Worm (Caenorhabditis elegans) whole organism, young adult: ENCODE results near the gene R05H5.7.

Experiments used
- B0035.1 ChIP-seq: sonication (generic microtip); optimal IDR thresholded peaks from 2 replicates; lab custom pipeline; 2016; ENCODE audit warnings: missing genetic modification characterization, mild to moderate bottlenecking, missing compliant biosample characterization, missing genotype, missing genetic modification reagents
- B0261.1 ChIP-seq: sonication (generic microtip); optimal IDR thresholded peaks from 2 replicates; lab custom pipeline; 2016; ENCODE audit warnings: mild to moderate bottlenecking, missing genetic modification characterization, moderate library complexity, missing compliant biosample characterization
- B0336.3 ChIP-seq: fragments of 200-800 bp; sonication (Bioruptor generic); IDR thresholded peaks from 2 replicates; pipeline ENCODE4 v1.3.6; 2022; ENCODE audit warnings: missing genetic modification characterization, missing compliant biosample characterization
- C06A6.2 ChIP-seq: fragments of 200-800 bp; sonication (Bioruptor generic); conservative IDR thresholded peaks from 2 replicates; pipeline ENCODE4 v1.3.6; 2022; ENCODE audit warnings: missing genetic modification characterization, missing compliant biosample characterization
- C17E4.6 ChIP-seq: fragments of 200-800 bp; sonication (Bioruptor generic); IDR thresholded peaks from 2 replicates; pipeline ENCODE4 v1.3.6; 2022; ENCODE audit warnings: missing genetic modification reagents, missing genetic modification characterization, missing compliant biosample characterization
- F33H1.4 ChIP-seq: fragments of 200-800 bp; sonication (Bioruptor generic); IDR thresholded peaks from 2 replicates; pipeline ENCODE4 v1.3.6; 2022; ENCODE audit warnings: missing genetic modification reagents, missing genetic modification characterization, missing compliant biosample characterization
- F57A8.1 ChIP-seq: fragments of 200-800 bp; sonication (Bioruptor generic); optimal IDR thresholded peaks from 2 replicates; lab custom pipeline; 2018; ENCODE audit warnings: mild to moderate bottlenecking, missing genetic modification characterization, moderate library complexity, missing compliant biosample characterization
- F57C9.4 ChIP-seq: sonication (generic microtip); optimal IDR thresholded peaks from 2 replicates; lab custom pipeline; 2017; ENCODE audit warnings: mild to moderate bottlenecking, missing genetic modification characterization, missing compliant biosample characterization
- K11D2.4 ChIP-seq: fragments of 200-800 bp; sonication (Bioruptor generic); IDR thresholded peaks from 2 replicates; pipeline ENCODE4 v1.3.6; 2022; ENCODE audit warnings: missing genetic modification reagents, missing genetic modification characterization, missing compliant biosample characterization
- K12H6.12 ChIP-seq: fragments of 200-800 bp; sonication (Bioruptor generic); optimal IDR thresholded peaks from 2 replicates; lab custom pipeline; 2018; ENCODE audit warnings: mild to moderate bottlenecking, missing genetic modification characterization, missing compliant biosample characterization
- T26A5.8 ChIP-seq: sonication (generic microtip); optimal IDR thresholded peaks from 2 replicates; lab custom pipeline; 2016; ENCODE audit warnings: missing genetic modification characterization, missing compliant biosample characterization
- Y79H2A.3 ChIP-seq: fragments of 200-800 bp; sonication (Bioruptor generic); conservative IDR thresholded peaks from 2 replicates; pipeline ENCODE4 v1.3.6; 2022; ENCODE audit warnings: missing genetic modification reagents, missing genetic modification characterization, missing compliant biosample characterization
- Y95B8A.8 ChIP-seq: fragments of 200-800 bp; sonication (Bioruptor generic); IDR thresholded peaks from 2 replicates; pipeline ENCODE4 v1.3.6; 2022; ENCODE audit warnings: missing genetic modification reagents, missing genetic modification characterization, missing compliant biosample characterization
- ama-1 ChIP-seq, 3 experiments: fragments of 150-350 bp in 1 of 3; sonication (generic microtip) in 2 of 3; optimal IDR thresholded peaks; 2 replicates each; lab custom pipeline; 2014 to 2018; ENCODE audit warnings: missing biosample characterization in 2 of 3, missing genetic modification characterization in 2 of 3, missing genetic modification reagents in 2 of 3
- aptf-3 ChIP-seq: fragments of 200-800 bp; sonication (Bioruptor generic); IDR thresholded peaks from 2 replicates; pipeline ENCODE4 v1.3.6; 2022; ENCODE audit warnings: missing genetic modification characterization, missing compliant biosample characterization
- attf-6 ChIP-seq: fragments of 200-800 bp; sonication (Bioruptor generic); IDR thresholded peaks from 2 replicates; pipeline ENCODE4 v1.3.6; 2022; ENCODE audit warnings: missing genetic modification reagents, missing genetic modification characterization, missing compliant biosample characterization
- bed-2 ChIP-seq: fragments of 200-800 bp; sonication (Bioruptor generic); IDR thresholded peaks from 2 replicates; pipeline ENCODE4 v1.3.6; 2022; ENCODE audit warnings: missing genetic modification reagents, missing genetic modification characterization, missing compliant biosample characterization
- ceh-40 ChIP-seq: fragments of 200-800 bp; sonication (Bioruptor generic); IDR thresholded peaks from 2 replicates; pipeline ENCODE4 v1.3.6; 2022; ENCODE audit warnings: missing genetic modification characterization, missing compliant biosample characterization
- dpff-1 ChIP-seq: sonication (generic microtip); optimal IDR thresholded peaks from 2 replicates; lab custom pipeline; 2017; ENCODE audit warnings: mild to moderate bottlenecking, missing genetic modification characterization, missing compliant biosample characterization
- ets-4 ChIP-seq: fragments of 200-800 bp; sonication (Bioruptor generic); optimal IDR thresholded peaks from 2 replicates; lab custom pipeline; 2018; ENCODE audit warnings: mild to moderate bottlenecking, missing genetic modification characterization, missing compliant biosample characterization
- hmg-1.2 ChIP-seq: fragments of 200-800 bp; sonication (Bioruptor generic); IDR thresholded peaks from 2 replicates; pipeline ENCODE4 v1.3.6; 2022; ENCODE audit warnings: missing genetic modification reagents, missing genetic modification characterization, missing compliant biosample characterization
- hrde-1 ChIP-seq: sonication (generic microtip); optimal IDR thresholded peaks from 2 replicates; lab custom pipeline; 2016; ENCODE audit warnings: missing genetic modification characterization, mild to moderate bottlenecking, missing compliant biosample characterization, moderate library complexity, missing genotype, missing genetic modification reagents, borderline replicate concordance
- let-526 ChIP-seq: fragments of 200-800 bp; sonication (Bioruptor generic); IDR thresholded peaks from 2 replicates; pipeline ENCODE4 v1.3.6; 2022; ENCODE audit warnings: missing genetic modification reagents, missing genetic modification characterization, missing compliant biosample characterization
- lin-26 ChIP-seq: fragments of 200-800 bp; sonication (Bioruptor generic); IDR thresholded peaks from 2 replicates; pipeline ENCODE4 v1.3.6; 2022; ENCODE audit warnings: missing genetic modification reagents, missing genetic modification characterization, missing compliant biosample characterization
- lin-40 ChIP-seq: sonication (generic microtip); optimal IDR thresholded peaks from 2 replicates; lab custom pipeline; 2016; ENCODE audit warnings: missing genetic modification characterization, mild to moderate bottlenecking, missing compliant biosample characterization, missing genotype, missing genetic modification reagents
- lir-1 ChIP-seq: fragments of 200-800 bp; sonication (Bioruptor generic); conservative IDR thresholded peaks from 2 replicates; pipeline ENCODE4 v1.3.6; 2022; ENCODE audit warnings: missing genetic modification reagents, missing genetic modification characterization, missing compliant biosample characterization
- lsl-1 ChIP-seq: fragments of 200-800 bp; sonication (Bioruptor generic); optimal IDR thresholded peaks from 2 replicates; lab custom pipeline; 2018; ENCODE audit warnings: mild to moderate bottlenecking, missing genetic modification characterization, moderate library complexity, missing compliant biosample characterization
- mcd-1 ChIP-seq: fragments of 200-800 bp; sonication (Bioruptor generic); IDR thresholded peaks from 2 replicates; pipeline ENCODE4 v1.3.6; 2022; ENCODE audit warnings: missing genetic modification reagents, missing genetic modification characterization, missing compliant biosample characterization
- nfyb-1 ChIP-seq: fragments of 200-800 bp; sonication (Bioruptor generic); IDR thresholded peaks from 2 replicates; pipeline ENCODE4 v1.3.6; 2022; ENCODE audit warnings: missing genetic modification reagents, missing genetic modification characterization, missing compliant biosample characterization
- rec-8 ChIP-seq, 2 experiments: sonication (generic microtip); optimal IDR thresholded peaks; 2 replicates each; lab custom pipeline; 2016; ENCODE audit warnings: mild to moderate bottlenecking in 2 of 2, missing genetic modification characterization in 2 of 2, missing genetic modification reagents in 2 of 2, missing genotype in 2 of 2, missing biosample characterization in 1 of 2, missing compliant biosample characterization in 1 of 2, moderate library complexity in 1 of 2
- rpc-1 ChIP-seq, 2 experiments: fragments of 150-350 bp in 1 of 2; sonication (generic microtip) in 1 of 2; optimal IDR thresholded peaks; 2 replicates each; lab custom pipeline; 2014 to 2018; ENCODE audit warnings: missing biosample characterization in 1 of 2, missing genetic modification characterization in 1 of 2, missing genetic modification reagents in 1 of 2, missing genotype in 1 of 2
- snpc-1.1 ChIP-seq: sonication (generic microtip); optimal IDR thresholded peaks from 2 replicates; lab custom pipeline; 2017; ENCODE audit warnings: missing genetic modification characterization, mild to moderate bottlenecking, missing compliant biosample characterization, antibody characterized with exemption, moderate library complexity, missing genotype, missing genetic modification reagents; ENCODE audit not compliant: insufficient read depth
- snpc-1.3 ChIP-seq: sonication (generic microtip); optimal IDR thresholded peaks from 2 replicates; lab custom pipeline; 2017; ENCODE audit warnings: missing genetic modification characterization, mild to moderate bottlenecking, missing compliant biosample characterization, antibody characterized with exemption, moderate library complexity, missing genotype, missing genetic modification reagents; ENCODE audit not compliant: insufficient read depth
- tbp1 ChIP-seq: fragments of 200-800 bp; sonication (Bioruptor generic); optimal IDR thresholded peaks from 2 replicates; lab custom pipeline; 2018; ENCODE audit warnings: mild to moderate bottlenecking, missing genetic modification characterization, missing compliant biosample characterization
- tbx-9 ChIP-seq: sonication (generic microtip); optimal IDR thresholded peaks from 2 replicates; lab custom pipeline; 2016; ENCODE audit warnings: borderline replicate concordance, missing genetic modification characterization, inconsistent platforms, missing compliant biosample characterization
- unc-62 ChIP-seq: fragments of 150-350 bp; optimal IDR thresholded peaks from 2 replicates; lab custom pipeline; 2014; ENCODE audit warnings: missing biosample characterization, missing genetic modification reagents, missing genetic modification characterization
- xnd-1 ChIP-seq: sonication (generic microtip); optimal IDR thresholded peaks from 2 replicates; lab custom pipeline; 2016; ENCODE audit warnings: missing genotype, missing genetic modification reagents, missing genetic modification characterization, missing compliant biosample characterization
- zfh-2 ChIP-seq: fragments of 200-800 bp; sonication (Bioruptor generic); conservative IDR thresholded peaks from 2 replicates; pipeline ENCODE4 v1.3.6; 2022; ENCODE audit warnings: missing genetic modification reagents, missing genetic modification characterization, missing compliant biosample characterization
- zim-3 ChIP-seq: sonication (generic microtip); optimal IDR thresholded peaks from 2 replicates; lab custom pipeline; 2017; ENCODE audit warnings: mild to moderate bottlenecking, missing genetic modification characterization, moderate library complexity, missing compliant biosample characterization
- ztf-26 ChIP-seq: sonication (generic microtip); optimal IDR thresholded peaks from 2 replicates; lab custom pipeline; 2017; ENCODE audit warnings: missing genetic modification characterization, missing compliant biosample characterization
- ztf-3 ChIP-seq: fragments of 200-800 bp; sonication (Bioruptor generic); optimal IDR thresholded peaks from 2 replicates; lab custom pipeline; 2018; ENCODE audit warnings: mild to moderate bottlenecking, missing genetic modification characterization, missing compliant biosample characterization

The R05H5.7 gene

DNA sequence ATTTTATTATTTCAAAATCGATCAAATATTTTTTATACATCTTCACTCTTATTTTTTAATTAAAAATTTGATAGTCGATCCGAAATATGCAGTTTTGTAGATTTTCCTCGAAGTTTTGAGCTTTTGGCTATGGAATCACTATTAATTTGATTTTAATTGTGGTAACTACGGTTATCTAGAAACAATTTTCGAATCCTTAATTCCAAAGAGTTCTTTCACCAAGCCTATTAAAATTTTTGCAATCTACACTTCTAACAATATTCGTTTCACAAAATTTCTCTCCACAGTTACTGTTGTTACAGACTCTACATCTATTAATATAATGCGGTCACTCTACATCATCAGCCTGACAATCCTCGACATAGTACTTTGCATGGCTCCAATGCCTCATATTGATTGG, at the start of gene R05H5.7:
R05H5.7 (plus strand) TSS at position 301 of the 400 bp plus-strand sequence.
- no peak for TF ChIP-seq B0336.3
- no peak for TF ChIP-seq ceh-40 (GFP tag; lab: Robert Waterston, UW)
- TF ChIP-seq unc-62 (GFP tag; lab: Kevin White, UChicago), result no peak
- no peak for TF ChIP-seq B0035.1 (tag; lab: Kevin White, UChicago)
- TF ChIP-seq ztf-26, result no peak

DNA sequence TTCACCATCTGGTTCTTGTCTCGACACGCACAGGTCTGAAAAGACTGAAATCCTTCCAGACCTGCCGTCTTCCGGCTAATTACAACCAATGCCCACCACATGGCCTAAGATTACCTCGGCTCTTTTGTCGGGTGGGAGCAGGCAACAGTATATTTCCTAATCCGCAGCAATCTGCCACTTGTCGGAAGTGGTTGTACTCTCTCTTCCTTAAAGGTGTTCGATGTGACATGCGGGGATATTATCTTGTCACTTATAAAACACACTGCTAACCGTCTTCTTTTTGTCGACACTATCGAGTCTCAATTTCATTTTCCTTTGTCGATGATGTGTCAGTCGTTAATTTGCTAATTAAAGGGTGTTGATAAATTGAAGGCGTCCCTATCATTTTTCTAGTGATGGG, 48.2 kb upstream of the R05H5.7 start, which contains the start of gene F27E5.3:
F27E5.3 (minus strand) TSS at position 101 of the 400 bp plus-strand sequence.
- TF ChIP-seq ama-1 (optimal IDR thresholded peaks at IDR 0.05; lab: Kevin White, UChicago) (no peak), ama-1 (GFP tag; optimal IDR thresholded peaks at IDR 0.05; lab: Kevin White, UChicago) (no peak), T26A5.8 (tag; lab: Kevin White, UChicago) (no peak), hmg-1.2 (GFP tag; lab: Robert Waterston, UW) (no peak), snpc-1.1 (tag; lab: Kevin White, UChicago) (no peak), lin-26 (GFP tag; lab: Robert Waterston, UW) (no peak)

DNA sequence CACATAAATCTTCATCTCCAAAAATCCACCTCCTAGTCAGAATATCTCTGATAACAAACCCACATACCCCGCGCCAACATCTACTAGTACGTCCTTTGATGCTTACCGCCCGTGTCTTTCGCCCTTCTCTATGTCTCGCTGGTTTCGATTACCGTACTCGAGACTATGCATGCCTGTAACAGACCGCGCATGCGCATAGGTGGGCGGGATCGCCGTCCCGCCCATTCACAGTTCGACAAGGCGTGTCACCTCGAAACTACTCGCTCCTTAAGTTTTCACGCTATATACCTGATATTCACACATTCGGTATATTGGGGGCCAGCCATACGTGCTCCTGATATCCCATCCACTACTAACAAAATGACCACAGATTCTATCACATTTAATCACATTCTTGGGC, 45.8 kb upstream of the R05H5.7 start, which contains the start of gene pax-3:
pax-3 (plus strand) TSS at position 83 of the 400 bp plus-strand sequence.
- TF ChIP-seq zfh-2 (0 out of 2 replicates have a peak, but pooled peaks have one; percentile 31), xnd-1 (tag; lab: Kevin White, UChicago) (no peak), ets-4 (GFP tag; lab: Kevin White, UChicago) (peak; percentile 23)

DNA sequence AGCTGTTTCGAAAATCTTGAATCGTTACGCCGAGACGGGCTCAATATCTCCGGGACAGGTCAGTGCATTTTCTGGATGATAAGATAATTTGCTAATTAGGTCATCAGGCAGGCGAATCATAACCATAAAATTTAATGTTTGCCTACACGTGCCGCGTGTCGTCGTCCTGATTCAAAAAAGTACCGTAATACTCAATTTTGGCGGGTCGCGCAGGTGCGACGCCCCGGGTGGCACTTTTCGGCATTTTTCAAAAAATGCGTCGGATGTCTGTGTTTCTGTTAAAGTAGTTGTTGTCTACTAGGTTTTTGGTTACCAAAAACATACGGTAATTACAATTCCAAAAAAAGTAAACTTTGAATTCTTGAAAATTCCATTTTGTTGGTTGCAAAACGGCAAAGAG, 44.8 kb upstream of the R05H5.7 start:
- TF ChIP-seq lir-1 (no peak), hrde-1 (tag; lab: Kevin White, UChicago) (no peak), lsl-1 (GFP tag; lab: Kevin White, UChicago) (no peak), ets-4 (GFP tag; lab: Kevin White, UChicago) (no peak), zim-3 (tag; lab: Kevin White, UChicago) (no peak), rpc-1 (optimal IDR thresholded peaks at IDR 0.05; lab: Kevin White, UChicago) (no peak), rpc-1 (tag; optimal IDR thresholded peaks at IDR 0.05; lab: Kevin White, UChicago) (no peak), rec-8 (tag; optimal IDR thresholded peaks at IDR 0.05; lab: Kevin White, UChicago) (no peak), B0261.1 (no peak), nfyb-1 (GFP tag; lab: Robert Waterston, UW) (no peak), F33H1.4 (GFP tag; lab: Robert Waterston, UW) (no peak), ztf-3 (GFP tag; lab: Kevin White, UChicago) (no peak), C06A6.2 (GFP tag; lab: Robert Waterston, UW) (no peak), K12H6.12 (tag; lab: Kevin White, UChicago) (no peak), lin-40 (tag; lab: Kevin White, UChicago) (no peak), Y79H2A.3 (GFP tag; lab: Robert Waterston, UW) (no peak)
- TF ChIP-seq, all 124 proteins: peak for 0

DNA sequence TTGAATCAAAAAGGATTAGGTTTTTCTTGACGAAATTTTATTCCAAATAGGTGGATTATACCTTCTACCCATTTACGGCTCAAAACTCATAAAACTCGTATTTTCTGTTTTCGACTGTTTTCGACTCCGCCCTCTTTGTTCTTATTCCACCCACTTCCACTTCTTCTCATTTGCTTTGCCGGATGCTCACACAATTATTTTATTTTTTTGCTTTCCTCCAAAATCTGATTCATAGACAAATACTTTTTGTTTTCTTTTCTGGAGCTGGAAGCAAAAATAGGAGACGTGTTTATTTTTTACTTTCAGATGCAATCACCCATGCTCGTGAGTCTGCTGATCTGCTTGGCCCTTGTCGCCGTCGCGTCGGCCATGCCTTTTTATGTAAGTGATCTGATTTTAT, 37.2 kb upstream of the R05H5.7 start, which contains the start of gene nlp-63:
nlp-63 (plus strand) TSS at position 301 of the 400 bp plus-strand sequence.
- no peak for TF ChIP-seq mcd-1 (GFP tag; lab: Robert Waterston, UW)
- TF ChIP-seq C17E4.6 (GFP tag; lab: Robert Waterston, UW), result no peak
- no peak for TF ChIP-seq let-526 (GFP tag; lab: Robert Waterston, UW)
- no peak for TF ChIP-seq Y95B8A.8 (GFP tag; lab: Robert Waterston, UW)
- TF ChIP-seq B0261.1, result no peak
- no peak for TF ChIP-seq tbp1
- no peak for TF ChIP-seq tbx-9 (tag; lab: Kevin White, UChicago)
- TF ChIP-seq F57A8.1 (GFP tag; lab: Kevin White, UChicago), result no peak
- TF ChIP-seq dpff-1, result no peak
- no peak for TF ChIP-seq attf-6
- TF ChIP-seq bed-2, result no peak
- no peak for TF ChIP-seq F57C9.4 (tag; lab: Kevin White, UChicago)
- no peak for TF ChIP-seq lsl-1 (GFP tag; lab: Kevin White, UChicago)
- TF ChIP-seq aptf-3 (GFP tag; lab: Robert Waterston, UW), result no peak
- TF ChIP-seq K11D2.4, result no peak
- no peak for TF ChIP-seq snpc-1.3 (tag; lab: Kevin White, UChicago)
